Worm (Caenorhabditis elegans): ENCODE results near the gene ZK742.6.

- no peak for TF ChIP-seq ztf-29 (GFP tag; IDR thresholded peaks at IDR 0.05)
- TF ChIP-seq cog-1 (tag; optimal IDR thresholded peaks at IDR 0.05) = no peak
- no peak for TF ChIP-seq T22C8.4 (GFP tag; IDR thresholded peaks at IDR 0.05)
Measured at ce11 chrV:7826362-7826761, 11.6 kb upstream of the ZK742.6 start.
